ENCODE assay signal across 5 fruit fly cellular contexts in the genomic region with DNA sequence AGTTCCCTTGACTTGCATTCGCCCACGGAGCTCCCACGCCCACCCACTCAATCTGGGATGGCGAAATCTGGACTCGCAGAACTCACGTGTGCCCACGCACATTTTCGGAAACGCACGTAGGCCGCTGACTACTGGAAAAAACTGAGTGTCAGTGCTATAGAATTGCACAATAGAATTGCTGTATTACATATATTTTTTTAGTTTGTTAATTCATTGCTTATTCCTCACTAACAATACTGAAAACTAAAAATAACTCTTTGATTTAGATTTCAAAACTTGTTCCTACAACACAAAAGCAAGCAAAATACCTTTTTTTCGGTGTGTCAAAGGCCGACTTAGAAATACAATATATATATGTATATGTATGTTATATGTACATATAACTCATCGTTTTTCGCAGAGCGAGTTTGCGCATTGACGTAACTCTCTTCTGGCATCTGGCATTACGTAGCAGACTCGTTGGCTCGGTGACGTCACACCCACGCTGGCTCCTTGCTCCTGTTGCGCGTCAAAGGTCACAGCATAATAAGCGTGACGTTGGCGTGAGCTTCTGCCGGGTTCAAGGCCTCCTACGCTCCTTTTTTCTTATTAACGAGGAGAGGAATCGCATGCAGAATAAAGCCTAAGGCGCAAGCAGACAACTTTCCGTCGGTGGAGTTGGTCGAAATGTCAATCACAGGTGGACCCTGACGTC.
TF ChIP-seq lines count a peak whose summit lies in the region.

No protein-coding gene starts in this region.

- peak; percentile 15 for TF ChIP-seq CTCF in whole organism, embryonic (GFP tag; optimal IDR thresholded peaks at IDR 0.05; lab: Kevin White, UChicago)

TF ChIP-seq in whole organism, adult, 20 proteins besides CTCF, POLR2A, EP300 and RAD21:
- no peak for TF ChIP-seq bab1 (GFP tag; optimal IDR thresholded peaks at IDR 0.05; lab: Kevin White, UChicago)
- no peak for TF ChIP-seq CG1620 (GFP tag; optimal IDR thresholded peaks at IDR 0.05; lab: Kevin White, UChicago)
- TF ChIP-seq cic (GFP tag; optimal IDR thresholded peaks at IDR 0.05; lab: Kevin White, UChicago), result no peak
- TF ChIP-seq CG11617 (GFP tag; optimal IDR thresholded peaks at IDR 0.05; lab: Kevin White, UChicago), result peak; percentile 55
- no peak for TF ChIP-seq Mnt (GFP tag; optimal IDR thresholded peaks at IDR 0.05; lab: Kevin White, UChicago)
- peak; percentile 69 for TF ChIP-seq CG5204 (GFP tag; optimal IDR thresholded peaks at IDR 0.05; lab: Kevin White, UChicago)
- TF ChIP-seq CG14711 (tag; optimal IDR thresholded peaks at IDR 0.05; lab: Kevin White, UChicago), result peak; percentile 45
- TF ChIP-seq toe (GFP tag; optimal IDR thresholded peaks at IDR 0.05; lab: Kevin White, UChicago), result peak; percentile 53
- TF ChIP-seq Hr96 (GFP tag; optimal IDR thresholded peaks at IDR 0.05; lab: Kevin White, UChicago), result peak; percentile 40
- no peak for TF ChIP-seq cnc (optimal IDR thresholded peaks at IDR 0.05; lab: Kevin White, UChicago)
- peak; percentile 51 for TF ChIP-seq kay (GFP tag; lab: Kevin White, UChicago; ENCODE audit: borderline replicate concordance)
- peak; percentile 80 for TF ChIP-seq CG7045 (GFP tag; optimal IDR thresholded peaks at IDR 0.05; lab: Kevin White, UChicago)
- TF ChIP-seq CG12768 (GFP tag; optimal IDR thresholded peaks at IDR 0.05; lab: Kevin White, UChicago), result no peak
- TF ChIP-seq CG33017 (tag; optimal IDR thresholded peaks at IDR 0.05; lab: Kevin White, UChicago), result peak; percentile 11
- no peak for TF ChIP-seq Crg-1 (GFP tag; optimal IDR thresholded peaks at IDR 0.05; lab: Kevin White, UChicago)
- TF ChIP-seq tj (GFP tag; optimal IDR thresholded peaks at IDR 0.05; lab: Kevin White, UChicago), result no peak
- peak; percentile 48 for TF ChIP-seq CG7101 (tag; optimal IDR thresholded peaks at IDR 0.05; lab: Kevin White, UChicago)

TF ChIP-seq in whole organism, embryonic, 481 proteins besides CTCF, POLR2A, EP300 and RAD21 (continues in another document):
- TF ChIP-seq CG4282 (GFP tag; optimal IDR thresholded peaks at IDR 0.05; lab: Kevin White, UChicago) (peak; percentile 0), dati (GFP tag; IDR thresholded peaks at IDR 0.05; lab: Robert Waterston, UW) (no peak), Fer3 (tag; optimal IDR thresholded peaks at IDR 0.05; lab: Kevin White, UChicago) (peak; percentile 92), dmrt99B (tag; optimal IDR thresholded peaks at IDR 0.05; lab: Kevin White, UChicago) (peak; percentile 88), CG10209 (GFP tag; optimal IDR thresholded peaks at IDR 0.05; lab: Kevin White, UChicago) (peak; percentile 87), da (GFP tag; optimal IDR thresholded peaks at IDR 0.05; lab: Kevin White, UChicago) (no peak), TFAM (GFP tag; optimal IDR thresholded peaks at IDR 0.05; lab: Kevin White, UChicago) (no peak), slp2 (GFP tag; optimal IDR thresholded peaks at IDR 0.05; lab: Kevin White, UChicago) (peak; percentile 56), Gsc (GFP tag; IDR thresholded peaks at IDR 0.05; lab: Robert Waterston, UW) (no peak), cg (GFP tag; optimal IDR thresholded peaks at IDR 0.05; lab: Kevin White, UChicago) (no peak), CG2678 (tag; optimal IDR thresholded peaks at IDR 0.05; lab: Kevin White, UChicago) (peak; percentile 91), twi (tag; optimal IDR thresholded peaks at IDR 0.05; lab: Kevin White, UChicago) (no peak), CG2202 (tag; optimal IDR thresholded peaks at IDR 0.05; lab: Kevin White, UChicago) (no peak), YL-1 (GFP tag; optimal IDR thresholded peaks at IDR 0.05; lab: Kevin White, UChicago) (peak; percentile 58), CG10543 (GFP tag; optimal IDR thresholded peaks at IDR 0.05; lab: Kevin White, UChicago) (no peak), inv (GFP tag; IDR thresholded peaks at IDR 0.05; lab: Robert Waterston, UW; ENCODE audit: partially characterized antibody) (no peak), Scr (GFP tag; IDR thresholded peaks at IDR 0.05; lab: Robert Waterston, UW; ENCODE audit: partially characterized antibody) (no peak)

TF ChIP-seq in whole organism, prepupa, 60 proteins besides CTCF, POLR2A, EP300 and RAD21 (continues in another document):
- TF ChIP-seq esn (GFP tag; optimal IDR thresholded peaks at IDR 0.05; lab: Kevin White, UChicago) (peak; percentile 44), Ets21C (GFP tag; optimal IDR thresholded peaks at IDR 0.05; lab: Kevin White, UChicago) (no peak), Eip75B (GFP tag; optimal IDR thresholded peaks at IDR 0.05; lab: Kevin White, UChicago) (peak; percentile 10), ss (GFP tag; optimal IDR thresholded peaks at IDR 0.05; lab: Kevin White, UChicago) (no peak), CG3032 (tag; optimal IDR thresholded peaks at IDR 0.05; lab: Kevin White, UChicago) (peak; percentile 51), svp (GFP tag; lab: Kevin White, UChicago) (no peak), CG6276 (GFP tag; optimal IDR thresholded peaks at IDR 0.05; lab: Kevin White, UChicago) (peak; percentile 60), Smox (GFP tag; optimal IDR thresholded peaks at IDR 0.05; lab: Kevin White, UChicago) (peak; percentile 46), lz (GFP tag; optimal IDR thresholded peaks at IDR 0.05; lab: Kevin White, UChicago) (peak; percentile 43), Ets96B (tag; optimal IDR thresholded peaks at IDR 0.05; lab: Kevin White, UChicago) (peak; percentile 69), CG34406 (GFP tag; optimal IDR thresholded peaks at IDR 0.05; lab: Kevin White, UChicago) (peak; percentile 48), Blimp-1 (GFP tag; optimal IDR thresholded peaks at IDR 0.05; lab: Kevin White, UChicago) (no peak), Met (GFP tag; optimal IDR thresholded peaks at IDR 0.05; lab: Kevin White, UChicago) (peak; percentile 62), CG7368 (GFP tag; optimal IDR thresholded peaks at IDR 0.05; lab: Kevin White, UChicago) (peak; percentile 27), net (GFP tag; optimal IDR thresholded peaks at IDR 0.05; lab: Kevin White, UChicago) (no peak), CG6854 (GFP tag; optimal IDR thresholded peaks at IDR 0.05; lab: Kevin White, UChicago) (no peak), CG10669 (GFP tag; optimal IDR thresholded peaks at IDR 0.05; lab: Kevin White, UChicago) (peak; percentile 55), CG6163 (GFP tag; IDR thresholded peaks at IDR 0.05; lab: Robert Waterston, UW) (no peak)

TF ChIP-seq in whole organism, pupa, 21 proteins besides CTCF, POLR2A, EP300 and RAD21:
- TF ChIP-seq Pif1A (GFP tag; optimal IDR thresholded peaks at IDR 0.05; lab: Kevin White, UChicago), result peak; percentile 60
- no peak for TF ChIP-seq CG12605 (GFP tag; IDR thresholded peaks at IDR 0.05; lab: Robert Waterston, UW)
- TF ChIP-seq CG10348 (GFP tag; IDR thresholded peaks at IDR 0.05; lab: Robert Waterston, UW), result no peak
- TF ChIP-seq CG8301 (tag; optimal IDR thresholded peaks at IDR 0.05; lab: Kevin White, UChicago), result peak; percentile 71
- peak; percentile 59 for TF ChIP-seq CG8159 (tag; optimal IDR thresholded peaks at IDR 0.05; lab: Kevin White, UChicago)
- TF ChIP-seq CG34367 (tag; optimal IDR thresholded peaks at IDR 0.05; lab: Kevin White, UChicago), result peak; percentile 43
- peak; percentile 39 for TF ChIP-seq CG9948 (tag; optimal IDR thresholded peaks at IDR 0.05; lab: Kevin White, UChicago)
- peak; percentile 59 for TF ChIP-seq CG17806 (tag; optimal IDR thresholded peaks at IDR 0.05; lab: Kevin White, UChicago)
- peak; percentile 61 for TF ChIP-seq Pif1B (GFP tag; optimal IDR thresholded peaks at IDR 0.05; lab: Kevin White, UChicago)
- peak; percentile 52 for TF ChIP-seq CG15710 (tag; optimal IDR thresholded peaks at IDR 0.05; lab: Kevin White, UChicago)
- TF ChIP-seq CG14655 (GFP tag; optimal IDR thresholded peaks at IDR 0.05; lab: Kevin White, UChicago), result peak; percentile 69
- TF ChIP-seq CG4496 (GFP tag; IDR thresholded peaks at IDR 0.05; lab: Robert Waterston, UW), result no peak
- no peak for TF ChIP-seq Snoo (tag; optimal IDR thresholded peaks at IDR 0.05; lab: Kevin White, UChicago)
- no peak for TF ChIP-seq CG32121 (GFP tag; IDR thresholded peaks at IDR 0.05; lab: Robert Waterston, UW)
- no peak for TF ChIP-seq D1 (tag; optimal IDR thresholded peaks at IDR 0.05; lab: Kevin White, UChicago)

TF ChIP-seq in whole organism, wandering third instar larva, 38 proteins besides CTCF, POLR2A, EP300 and RAD21:
- TF ChIP-seq dmrt93B (GFP tag; optimal IDR thresholded peaks at IDR 0.05; lab: Kevin White, UChicago) (no peak), Dif (GFP tag; optimal IDR thresholded peaks at IDR 0.05; lab: Kevin White, UChicago; ENCODE audit: partially characterized antibody) (no peak), h (GFP tag; optimal IDR thresholded peaks at IDR 0.05; lab: Kevin White, UChicago) (peak; percentile 46), Hnf4 (GFP tag; optimal IDR thresholded peaks at IDR 0.05; lab: Kevin White, UChicago) (no peak), rgr (GFP tag; optimal IDR thresholded peaks at IDR 0.05; lab: Kevin White, UChicago) (peak; percentile 66), HLH106 (tag; optimal IDR thresholded peaks at IDR 0.05; lab: Kevin White, UChicago) (peak; percentile 37), sv (GFP tag; optimal IDR thresholded peaks at IDR 0.05; lab: Kevin White, UChicago) (peak; percentile 45), foxo (GFP tag; optimal IDR thresholded peaks at IDR 0.05; lab: Kevin White, UChicago) (peak in 1 of 2 experiments; percentile 67), usp (GFP tag; optimal IDR thresholded peaks at IDR 0.05; lab: Kevin White, UChicago) (no peak), GATAd (GFP tag; optimal IDR thresholded peaks at IDR 0.05; lab: Kevin White, UChicago) (no peak), CrebA (GFP tag; optimal IDR thresholded peaks at IDR 0.05; lab: Kevin White, UChicago; ENCODE audit: borderline replicate concordance) (no peak), OdsH (GFP tag; optimal IDR thresholded peaks at IDR 0.05; lab: Kevin White, UChicago) (peak; percentile 22), Hr78 (GFP tag; optimal IDR thresholded peaks at IDR 0.05; lab: Kevin White, UChicago) (no peak), woc (GFP tag; optimal IDR thresholded peaks at IDR 0.05; lab: Kevin White, UChicago) (no peak), ey (GFP tag; optimal IDR thresholded peaks at IDR 0.05; lab: Kevin White, UChicago) (peak; percentile 52), fru (GFP tag; optimal IDR thresholded peaks at IDR 0.05; lab: Kevin White, UChicago) (peak; percentile 24), pan (optimal IDR thresholded peaks at IDR 0.05; lab: Kevin White, UChicago) (no peak), Sp1 (GFP tag; optimal IDR thresholded peaks at IDR 0.05; lab: Kevin White, UChicago) (peak; percentile 4)
